Worm (Caenorhabditis elegans): ENCODE measurements around the gene D2024.4.

Gene D2024.4

DNA sequence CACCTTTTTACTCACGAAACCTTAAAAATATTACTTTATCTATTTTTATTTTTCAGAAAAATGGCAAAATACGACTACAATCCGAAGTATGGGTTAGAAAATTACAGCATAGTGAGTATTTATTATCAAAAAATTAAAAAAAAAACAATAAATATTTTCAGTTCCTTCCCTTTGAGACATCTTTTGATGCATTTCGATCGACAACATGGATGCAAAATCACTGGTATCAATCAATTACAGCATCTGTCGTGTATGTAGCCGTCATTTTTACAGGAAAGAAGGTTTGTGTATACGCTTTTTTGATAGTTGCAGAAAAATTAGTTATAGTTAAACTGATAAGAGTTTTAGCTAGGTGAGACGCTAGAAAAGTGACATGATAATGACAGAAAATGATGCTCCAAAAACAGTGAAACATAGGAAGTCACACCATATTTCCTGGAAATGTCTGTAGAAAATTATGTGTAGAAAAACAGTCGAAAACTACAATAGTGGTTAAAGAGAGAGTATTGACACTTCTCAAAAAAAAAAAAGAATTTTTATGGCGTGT, 6.7 kb downstream of the D2024.4 start, which contains the start of gene elo-3 (continued):
- TF ChIP-seq lin-15B (tag; optimal IDR thresholded peaks at IDR 0.05) (no peak), ama-1 (optimal IDR thresholded peaks at IDR 0.05) (no peak), T26A8.4 (GFP tag; IDR thresholded peaks at IDR 0.05) (no peak), dve-1 (tag; optimal IDR thresholded peaks at IDR 0.05; ENCODE audit: insufficient read depth) (no peak), egl-43 (GFP tag; IDR thresholded peaks at IDR 0.05) (no peak), Y48G9A.11 (GFP tag; IDR thresholded peaks at IDR 0.05) (no peak), hlh-11 (tag; optimal IDR thresholded peaks at IDR 0.05) (peak; percentile 15), tag-97 (GFP tag; IDR thresholded peaks at IDR 0.05) (no peak), zfp-2 (tag; optimal IDR thresholded peaks at IDR 0.05) (no peak), sdz-12 (GFP tag; optimal IDR thresholded peaks at IDR 0.05) (no peak), nhr-10 (tag; optimal IDR thresholded peaks at IDR 0.05) (no peak), R02D3.7 (tag; optimal IDR thresholded peaks at IDR 0.05) (no peak), ceh-62 (tag; optimal IDR thresholded peaks at IDR 0.05) (no peak), nhr-6 (tag; optimal IDR thresholded peaks at IDR 0.05) (no peak), lin-1 (GFP tag; IDR thresholded peaks at IDR 0.05) (peak; percentile 65; the same call in 1 of the 2 replicates), daf-19 (GFP tag; conservative IDR thresholded peaks at IDR 0.05) (no peak), dmd-8 (GFP tag; IDR thresholded peaks at IDR 0.05) (no peak), jun-1 (tag; optimal IDR thresholded peaks at IDR 0.05) (no peak), lin-38 (GFP tag; IDR thresholded peaks at IDR 0.05) (no peak), vab-7 (GFP tag; IDR thresholded peaks at IDR 0.05) (no peak), Y5F2A.4 (GFP tag; optimal IDR thresholded peaks at IDR 0.05) (no peak), ceh-28 (tag; optimal IDR thresholded peaks at IDR 0.05) (no peak), ceh-20 (GFP tag; IDR thresholded peaks at IDR 0.05) (no peak), D1046.2 (GFP tag; IDR thresholded peaks at IDR 0.05) (no peak), madf-5 (GFP tag; IDR thresholded peaks at IDR 0.05) (no peak), attf-4 (tag; optimal IDR thresholded peaks at IDR 0.05) (no peak), fkh-10 (GFP tag; optimal IDR thresholded peaks at IDR 0.05) (no peak), T20F7.1 (GFP tag; optimal IDR thresholded peaks at IDR 0.05) (no peak), nhr-48 (tag; optimal IDR thresholded peaks at IDR 0.05) (no peak), mdl-1 (tag; optimal IDR thresholded peaks at IDR 0.05) (no peak), pha-4 (GFP tag; IDR thresholded peaks at IDR 0.05) (no peak), pha-4 (tag; optimal IDR thresholded peaks at IDR 0.05) (no peak), skn-1 (tag; optimal IDR thresholded peaks at IDR 0.05) (no peak), nhr-76 (tag; optimal IDR thresholded peaks at IDR 0.05) (no peak), cey-2 (tag; optimal IDR thresholded peaks at IDR 0.05; ENCODE audit: borderline replicate concordance, insufficient read depth) (no peak), lin-29 (GFP tag; IDR thresholded peaks at IDR 0.05) (no peak), unc-39 (tag; optimal IDR thresholded peaks at IDR 0.05) (no peak), snpc-1.2 (GFP tag; IDR thresholded peaks at IDR 0.05) (no peak), zfp-3 (GFP tag; conservative IDR thresholded peaks at IDR 0.05) (no peak), set-16 (GFP tag; IDR thresholded peaks at IDR 0.05) (no peak), nhr-42 (GFP tag; IDR thresholded peaks at IDR 0.05) (no peak), lim-7 (GFP tag; IDR thresholded peaks at IDR 0.05) (no peak), mxl-2 (GFP tag; conservative IDR thresholded peaks at IDR 0.05) (no peak), php-3 (GFP tag; IDR thresholded peaks at IDR 0.05) (peak; percentile 47; the same call in 1 of the 2 replicates), F49E8.2 (tag; optimal IDR thresholded peaks at IDR 0.05; ENCODE audit: borderline replicate concordance) (no peak), Y105C5A.15 (GFP tag; IDR thresholded peaks at IDR 0.05) (no peak), madf-9 (GFP tag; conservative IDR thresholded peaks at IDR 0.05) (no peak), fos-1 (tag; optimal IDR thresholded peaks at IDR 0.05) (no peak), nhr-41 (GFP tag; IDR thresholded peaks at IDR 0.05) (no peak), tra-1 (GFP tag; IDR thresholded peaks at IDR 0.05) (peak; percentile 77; the same call in 1 of the 2 replicates), spr-1 (tag; optimal IDR thresholded peaks at IDR 0.05) (no peak)
